Worm (Caenorhabditis elegans) whole organism, L3 larva: Measurements from ENCODE around the gene ZK899.3.
"Not testable (repeated sequence)": the region's sequence is repeated elsewhere in the genome, so short reads cannot be mapped to it uniquely, and the experiment has no call there.

Source experiments
- R02D3.7 ChIP-seq: fragments of 150-350 bp; optimal IDR thresholded peaks from 2 replicates; lab custom pipeline; 2014; ENCODE audit warnings: missing biosample characterization, missing genetic modification characterization
- aly-2 ChIP-seq: fragments of 150-350 bp; optimal IDR thresholded peaks from 2 replicates; lab custom pipeline; 2014; ENCODE audit warnings: missing biosample characterization, missing genetic modification characterization
- ama-1 ChIP-seq: fragments of 150-350 bp; optimal IDR thresholded peaks from 2 replicates; lab custom pipeline; 2018
- ceh-16 ChIP-seq: sonication (generic microtip); optimal IDR thresholded peaks from 2 replicates; lab custom pipeline; 2017; ENCODE audit warnings: missing biosample characterization, missing genetic modification characterization
- ceh-28 ChIP-seq: fragments of 150-350 bp; optimal IDR thresholded peaks from 2 replicates; lab custom pipeline; 2014; ENCODE audit warnings: missing biosample characterization, missing genetic modification reagents, missing genetic modification characterization
- ceh-82 ChIP-seq: fragments of 150-350 bp; optimal IDR thresholded peaks from 2 replicates; lab custom pipeline; 2014; ENCODE audit warnings: missing biosample characterization, missing genetic modification characterization
- ceh-9 ChIP-seq: sonication (generic microtip); optimal IDR thresholded peaks from 2 replicates; lab custom pipeline; 2018; ENCODE audit warnings: missing biosample characterization, missing genetic modification characterization
- daf-12 ChIP-seq: fragments of 150-350 bp; optimal IDR thresholded peaks from 2 replicates; lab custom pipeline; 2014; ENCODE audit warnings: missing biosample characterization, missing genetic modification reagents, missing genetic modification characterization
- egl-27 ChIP-seq: sonication (generic microtip); optimal IDR thresholded peaks from 4 replicates; lab custom pipeline; 2017; ENCODE audit warnings: missing biosample characterization, missing genetic modification reagents, missing genetic modification characterization
- egl-5 ChIP-seq: fragments of 150-350 bp; optimal IDR thresholded peaks from 2 replicates; lab custom pipeline; 2017; ENCODE audit warnings: missing biosample characterization, missing genetic modification reagents, missing genetic modification characterization, inconsistent platforms
- elt-1 ChIP-seq: fragments of 150-350 bp; optimal IDR thresholded peaks from 2 replicates; lab custom pipeline; 2014; ENCODE audit warnings: missing biosample characterization, missing genetic modification characterization
- elt-3 ChIP-seq, 3 experiments: fragments of 150-350 bp in 1 of 3; sonication (generic microtip) in 2 of 3; optimal IDR thresholded peaks; 2 replicates in 2 of 3; 4 replicates in 1 of 3; lab custom pipeline; 2014 to 2017; ENCODE audit warnings: missing biosample characterization in 3 of 3, missing genetic modification characterization in 3 of 3
- fkh-10 ChIP-seq: sonication (generic microtip); optimal IDR thresholded peaks from 2 replicates; lab custom pipeline; 2017; ENCODE audit warnings: missing biosample characterization, missing genetic modification reagents, missing genetic modification characterization
- fkh-2 ChIP-seq: fragments of 150-350 bp; optimal IDR thresholded peaks from 2 replicates; lab custom pipeline; 2014; ENCODE audit warnings: missing biosample characterization, missing genetic modification reagents, missing genetic modification characterization
- fos-1 ChIP-seq: fragments of 150-350 bp; optimal IDR thresholded peaks from 2 replicates; lab custom pipeline; 2014; ENCODE audit warnings: missing biosample characterization, missing genetic modification characterization
- hmg-11 ChIP-seq: sonication (generic microtip); optimal IDR thresholded peaks from 2 replicates; lab custom pipeline; 2016; ENCODE audit warnings: missing genetic modification characterization, missing compliant biosample characterization
- jun-1 ChIP-seq: fragments of 150-350 bp; optimal IDR thresholded peaks from 2 replicates; lab custom pipeline; 2014; ENCODE audit warnings: missing biosample characterization, missing genetic modification reagents, missing genetic modification characterization
- lin-39 ChIP-seq: fragments of 150-350 bp; optimal IDR thresholded peaks from 2 replicates; lab custom pipeline; 2018; ENCODE audit warnings: missing biosample characterization, missing genetic modification reagents, missing genetic modification characterization
- lsy-12 ChIP-seq: sonication (generic microtip); optimal IDR thresholded peaks from 2 replicates; lab custom pipeline; 2016; ENCODE audit warnings: mild to moderate bottlenecking, missing genetic modification characterization, missing compliant biosample characterization
- mml-1 ChIP-seq: fragments of 150-350 bp; sonication (generic microtip); optimal IDR thresholded peaks from 3 replicates; lab custom pipeline; 2014; ENCODE audit warnings: missing biosample characterization, missing genetic modification characterization
- nfya-1 ChIP-seq: sonication (generic microtip); optimal IDR thresholded peaks from 2 replicates; lab custom pipeline; 2017; ENCODE audit warnings: missing genetic modification characterization, mild to moderate bottlenecking, missing compliant biosample characterization, antibody characterized with exemption, moderate library complexity; ENCODE audit not compliant: insufficient read depth
- nhr-11 ChIP-seq: fragments of 150-350 bp; optimal IDR thresholded peaks from 2 replicates; lab custom pipeline; 2014; ENCODE audit warnings: missing biosample characterization, missing genetic modification characterization
- nhr-23 ChIP-seq: fragments of 150-350 bp; optimal IDR thresholded peaks from 2 replicates; lab custom pipeline; 2014; ENCODE audit warnings: missing biosample characterization, missing genetic modification reagents, missing genetic modification characterization
- nhr-237 ChIP-seq: fragments of 150-350 bp; optimal IDR thresholded peaks from 2 replicates; lab custom pipeline; 2014; ENCODE audit warnings: missing biosample characterization, missing genetic modification characterization
- nhr-25 ChIP-seq: sonication (generic microtip); optimal IDR thresholded peaks from 2 replicates; lab custom pipeline; 2017; ENCODE audit warnings: missing biosample characterization, missing genetic modification characterization
- nhr-28 ChIP-seq: fragments of 150-350 bp; optimal IDR thresholded peaks from 2 replicates; lab custom pipeline; 2014; ENCODE audit warnings: missing biosample characterization, missing genetic modification characterization
- nhr-43 ChIP-seq: sonication (generic microtip); optimal IDR thresholded peaks from 2 replicates; lab custom pipeline; 2016; ENCODE audit warnings: mild to moderate bottlenecking, missing genetic modification characterization, missing compliant biosample characterization; ENCODE audit not compliant: poor library complexity, severe bottlenecking
- nhr-76 ChIP-seq: fragments of 150-350 bp; sonication (generic microtip); optimal IDR thresholded peaks from 5 replicates; lab custom pipeline; 2014; ENCODE audit warnings: missing biosample characterization, missing genetic modification characterization
- nhr-77 ChIP-seq: fragments of 150-350 bp; optimal IDR thresholded peaks from 2 replicates; lab custom pipeline; 2014; ENCODE audit warnings: missing biosample characterization, missing genetic modification characterization
- pha-4 ChIP-seq: fragments of 150-350 bp; optimal IDR thresholded peaks from 2 replicates; lab custom pipeline; 2014; ENCODE audit warnings: missing biosample characterization, missing genetic modification reagents, missing genetic modification characterization
- pqm-1 ChIP-seq: fragments of 150-350 bp; optimal IDR thresholded peaks from 2 replicates; lab custom pipeline; 2017; ENCODE audit warnings: missing biosample characterization, missing genetic modification characterization, inconsistent platforms
- sea-2 ChIP-seq: fragments of 150-350 bp; sonication (generic microtip); optimal IDR thresholded peaks from 4 replicates; lab custom pipeline; 2014; ENCODE audit warnings: missing biosample characterization, missing genetic modification reagents, missing genetic modification characterization
- skn-1 ChIP-seq: fragments of 150-350 bp; optimal IDR thresholded peaks from 2 replicates; lab custom pipeline; 2014; ENCODE audit warnings: missing biosample characterization, missing genetic modification characterization
- tbx-2 ChIP-seq: sonication (generic microtip); optimal IDR thresholded peaks from 2 replicates; lab custom pipeline; 2016; ENCODE audit warnings: mild to moderate bottlenecking, missing genetic modification characterization, missing compliant biosample characterization
- unc-62 ChIP-seq: fragments of 150-350 bp; sonication (generic microtip); optimal IDR thresholded peaks from 4 replicates; lab custom pipeline; 2014; ENCODE audit warnings: missing biosample characterization, missing genetic modification reagents, missing genetic modification characterization
- zag-1 ChIP-seq: fragments of 150-350 bp; optimal IDR thresholded peaks from 2 replicates; lab custom pipeline; 2014; ENCODE audit warnings: missing biosample characterization, missing genetic modification characterization
- ztf-11 ChIP-seq: fragments of 150-350 bp; optimal IDR thresholded peaks from 2 replicates; lab custom pipeline; 2014; ENCODE audit warnings: missing biosample characterization, missing genetic modification characterization
- ztf-4 ChIP-seq: fragments of 150-350 bp; optimal IDR thresholded peaks from 2 replicates; lab custom pipeline; 2014; ENCODE audit warnings: missing biosample characterization, missing genetic modification characterization

Gene ZK899.3

ce11 chrX:9451944-9452453 lies 949 bp upstream of the ZK899.3 start, which contains the start of gene ZK899.2:
ZK899.2 (minus strand) TSS chrX:9451994.
- TF ChIP-seq nhr-25 (tag; lab: Kevin White, UChicago) (no peak), lin-39 (tag; lab: Kevin White, UChicago) (no peak), pha-4 (tag; lab: Kevin White, UChicago) (peak; percentile 91), elt-1 (no peak), ztf-4 (tag; lab: Kevin White, UChicago) (no peak), ztf-11 (tag; lab: Kevin White, UChicago) (no peak), ceh-9 (no peak), skn-1 (tag; lab: Kevin White, UChicago) (no peak)

- no peak for TF ChIP-seq mml-1 (tag; lab: Kevin White, UChicago)
- TF ChIP-seq aly-2 (tag; lab: Kevin White, UChicago), result no peak
- TF ChIP-seq nhr-11 (tag; lab: Kevin White, UChicago), result no peak
- TF ChIP-seq pqm-1 (tag; lab: Kevin White, UChicago), result no peak
- peak; percentile 81 for TF ChIP-seq elt-1
- no peak for TF ChIP-seq pha-4 (tag; lab: Kevin White, UChicago)
- no peak for TF ChIP-seq fos-1 (tag; lab: Kevin White, UChicago)
- peak; percentile 32 for TF ChIP-seq nhr-25 (tag; lab: Kevin White, UChicago)
Observed at ce11 chrX:9456579-9456978, 3.6 kb downstream of the ZK899.3 start.

- TF ChIP-seq nhr-23 (tag; lab: Kevin White, UChicago) (peak; percentile 9), elt-1 (peak; percentile 61), pqm-1 (tag; lab: Kevin White, UChicago) (no peak), skn-1 (tag; lab: Kevin White, UChicago) (no peak)
- TF ChIP-seq, all 47 proteins: peak for 2
Observed at ce11 chrX:9458142-9458541, 5.2 kb downstream of the ZK899.3 start, which contains the start of gene tba-8. tba-8 (minus strand) TSS chrX:9458348.

ce11 chrX:9460834-9461233 lies 7.9 kb downstream of the ZK899.3 start, which contains the start of gene ZK899.5:
ZK899.5 (minus strand) TSS chrX:9460934.
- TF ChIP-seq egl-27 (tag; lab: Kevin White, UChicago); tbx-2; nhr-28 (tag; lab: Kevin White, UChicago): not testable (repeated sequence)

- not testable (repeated sequence) for TF ChIP-seq nhr-11 (tag; lab: Kevin White, UChicago); elt-3 (tag; optimal IDR thresholded peaks at IDR 0.05; lab: Kevin White, UChicago); ceh-9
Observed at ce11 chrX:9463045-9463444, 10.1 kb downstream of the ZK899.3 start, which contains the start of gene ZK899.6. ZK899.6 (plus strand) TSS chrX:9463345.

- TF ChIP-seq egl-27 (tag; lab: Kevin White, UChicago), result peak; percentile 93
- peak; percentile 82 for TF ChIP-seq ceh-16 (tag; lab: Kevin White, UChicago)
- peak; percentile 99 for TF ChIP-seq fkh-2 (tag; lab: Kevin White, UChicago)
- TF ChIP-seq pqm-1 (tag; lab: Kevin White, UChicago), result peak; percentile 90
- peak; percentile 96 for TF ChIP-seq lin-39 (tag; lab: Kevin White, UChicago)
- peak; percentile 99 for TF ChIP-seq pha-4 (tag; lab: Kevin White, UChicago)
- peak; percentile 98 for TF ChIP-seq nfya-1
- TF ChIP-seq R02D3.7 (tag; lab: Kevin White, UChicago), result peak; percentile 94
- TF ChIP-seq elt-3 (tag; optimal IDR thresholded peaks at IDR 0.05; lab: Kevin White, UChicago), result peak; percentile 96 to 98 (median 97)
- peak; percentile 93 for TF ChIP-seq zag-1 (tag; lab: Kevin White, UChicago)
- TF ChIP-seq unc-62, result peak; percentile 97
- peak; percentile 99 for TF ChIP-seq hmg-11 (tag; lab: Kevin White, UChicago)
- peak; percentile 96 for TF ChIP-seq nhr-25 (tag; lab: Kevin White, UChicago)
- peak; percentile 89 for TF ChIP-seq nhr-76 (tag; lab: Kevin White, UChicago)
- TF ChIP-seq ztf-4 (tag; lab: Kevin White, UChicago), result peak; percentile 91
- TF ChIP-seq nhr-11 (tag; lab: Kevin White, UChicago), result peak; percentile 98
- TF ChIP-seq nhr-77 (tag; lab: Kevin White, UChicago), result peak; percentile 99
- TF ChIP-seq ceh-82 (tag; lab: Kevin White, UChicago), result peak; percentile 97
- peak; percentile 89 for TF ChIP-seq elt-1
- TF ChIP-seq nhr-43 (tag; lab: Kevin White, UChicago), result peak; percentile 99
- TF ChIP-seq ztf-11 (tag; lab: Kevin White, UChicago), result peak; percentile 72
- peak; percentile 88 for TF ChIP-seq daf-12 (tag; lab: Kevin White, UChicago)
- TF ChIP-seq ama-1, result no peak
- peak; percentile 97 for TF ChIP-seq fos-1 (tag; lab: Kevin White, UChicago)
- peak; percentile 100 for TF ChIP-seq ceh-28 (tag; lab: Kevin White, UChicago)
- peak; percentile 3 for TF ChIP-seq sea-2 (GFP tag; lab: Kevin White, UChicago)
- TF ChIP-seq egl-5 (tag; lab: Kevin White, UChicago), result peak; percentile 99
- no peak for TF ChIP-seq ceh-9
- TF ChIP-seq lsy-12 (tag; lab: Kevin White, UChicago), result peak; percentile 97
- peak; percentile 98 for TF ChIP-seq nhr-237 (tag; lab: Kevin White, UChicago)
- TF ChIP-seq nhr-28 (tag; lab: Kevin White, UChicago), result peak; percentile 100
- peak; percentile 100 for TF ChIP-seq fkh-10 (GFP tag; lab: Kevin White, UChicago)
- peak; percentile 99 for TF ChIP-seq nhr-23 (tag; lab: Kevin White, UChicago)
- TF ChIP-seq jun-1 (tag; lab: Kevin White, UChicago), result peak; percentile 100
Observed at ce11 chrX:9465722-9466132, 12.8 kb downstream of the ZK899.3 start.
